Worm (Caenorhabditis elegans): Measurements from ENCODE around the gene R10E4.9.

R10E4.9 gene

ce11 chrIII:4332543-4333042, 30.4 kb upstream of the R10E4.9 start, which contains the start of gene cdk-12:
TSS of gene cdk-12 (plus strand) at chrIII:4332992.
- TF ChIP-seq lsy-2 (tag; optimal IDR thresholded peaks at IDR 0.05) (peak; percentile 13), mep-1 (tag; optimal IDR thresholded peaks at IDR 0.05) (peak; percentile 76), ces-1 (GFP tag; optimal IDR thresholded peaks at IDR 0.05) (peak; percentile 40), sptf-1 (tag; optimal IDR thresholded peaks at IDR 0.05) (peak; percentile 46), hlh-1 (tag; optimal IDR thresholded peaks at IDR 0.05) (no peak), blmp-1 (tag; optimal IDR thresholded peaks at IDR 0.05) (no peak)

DNA sequence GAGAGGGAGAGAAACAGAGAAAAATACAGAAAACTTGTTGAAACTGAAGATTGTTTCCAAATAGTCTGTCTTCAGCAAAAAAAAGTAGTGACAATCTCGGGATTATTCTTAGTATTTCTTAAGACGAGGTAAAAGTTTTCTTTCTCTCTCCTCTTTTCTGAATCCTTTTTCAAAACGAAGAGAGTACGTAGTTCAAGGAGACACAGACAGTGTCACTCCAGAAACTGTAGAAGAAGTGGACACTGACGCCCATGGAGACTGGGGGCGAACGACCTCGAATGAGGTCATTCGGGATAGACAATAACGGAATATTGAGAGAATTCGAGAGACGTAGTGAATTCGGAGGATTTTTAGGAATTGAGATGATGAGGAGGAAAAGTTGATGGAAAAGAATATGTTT, 28.8 kb upstream of the R10E4.9 start, which contains the start of gene gly-6:
gly-6 (minus strand) TSS at position 245 of the 400 bp plus-strand sequence.
- TF ChIP-seq ceh-39 (tag; optimal IDR thresholded peaks at IDR 0.05) (no peak), unc-62 (GFP tag; optimal IDR thresholded peaks at IDR 0.05) (no peak), unc-39 (tag; optimal IDR thresholded peaks at IDR 0.05) (no peak), sem-2 (GFP tag; optimal IDR thresholded peaks at IDR 0.05) (no peak), nhr-28 (tag; optimal IDR thresholded peaks at IDR 0.05) (no peak), ces-1 (GFP tag; optimal IDR thresholded peaks at IDR 0.05) (no peak), lin-13 (tag; optimal IDR thresholded peaks at IDR 0.05) (no peak), elt-1 (tag; optimal IDR thresholded peaks at IDR 0.05; ENCODE audit: borderline replicate concordance, insufficient read depth) (no peak), drap-1 (GFP tag; optimal IDR thresholded peaks at IDR 0.05) (no peak)

- TF ChIP-seq elt-3 (tag; optimal IDR thresholded peaks at IDR 0.05) = peak; percentile 19
- no peak for TF ChIP-seq mab-5 (tag; optimal IDR thresholded peaks at IDR 0.05)
- TF ChIP-seq nhr-237 (tag; optimal IDR thresholded peaks at IDR 0.05) = no peak
- no peak for TF ChIP-seq pha-4 (tag; optimal IDR thresholded peaks at IDR 0.05)
- TF ChIP-seq sptf-1 (tag; optimal IDR thresholded peaks at IDR 0.05) = no peak
- no peak for TF ChIP-seq unc-120 (tag; optimal IDR thresholded peaks at IDR 0.05; ENCODE audit: poor library complexity, severe bottlenecking)
- TF ChIP-seq nhr-76 (tag; optimal IDR thresholded peaks at IDR 0.05) = no peak
- TF ChIP-seq cnd-1 (tag; optimal IDR thresholded peaks at IDR 0.05) = no peak
Measured at ce11 chrIII:4328208-4328987, 26.2 kb upstream of the R10E4.9 start.

DNA sequence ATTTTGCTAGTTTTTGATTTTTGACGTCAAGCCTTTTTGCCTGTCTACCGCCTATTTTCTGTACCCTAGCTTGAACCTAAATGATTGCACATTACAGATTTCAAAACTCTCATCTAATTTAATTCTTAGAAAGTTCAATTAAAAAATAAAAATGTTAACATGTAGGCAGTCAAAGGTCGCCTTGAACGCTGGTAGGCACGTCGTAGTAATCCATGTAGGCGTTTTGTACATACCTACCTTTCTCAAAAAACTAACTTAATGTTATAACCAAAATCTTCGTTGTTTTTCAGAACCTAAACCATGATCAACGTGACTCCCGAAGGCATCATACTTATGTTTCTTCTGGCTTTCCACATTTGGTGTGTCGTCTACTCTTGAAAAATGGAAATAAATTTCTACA, 21.7 kb upstream of the R10E4.9 start, which contains the start of gene H38K22.9:
H38K22.9 (plus strand) TSS at position 301 of the 400 bp plus-strand sequence.
- no peak for TF ChIP-seq nhr-76 (tag; optimal IDR thresholded peaks at IDR 0.05)
- TF ChIP-seq tbx-8 (GFP tag; optimal IDR thresholded peaks at IDR 0.05) = no peak
- TF ChIP-seq ham-2 (GFP tag; optimal IDR thresholded peaks at IDR 0.05) = no peak
- no peak for TF ChIP-seq drap-1 (GFP tag; optimal IDR thresholded peaks at IDR 0.05)
- TF ChIP-seq nhr-237 (tag; optimal IDR thresholded peaks at IDR 0.05) = no peak
- no peak for TF ChIP-seq ceh-43 (GFP tag; optimal IDR thresholded peaks at IDR 0.05)
- TF ChIP-seq sem-2 (GFP tag; optimal IDR thresholded peaks at IDR 0.05) = no peak
- no peak for TF ChIP-seq blmp-1 (tag; optimal IDR thresholded peaks at IDR 0.05)
- TF ChIP-seq flh-1 (GFP tag; optimal IDR thresholded peaks at IDR 0.05) = no peak
- no peak for TF ChIP-seq lin-13 (tag; optimal IDR thresholded peaks at IDR 0.05)
- no peak for TF ChIP-seq mab-5 (tag; optimal IDR thresholded peaks at IDR 0.05)
- TF ChIP-seq hlh-1 (tag; optimal IDR thresholded peaks at IDR 0.05) = no peak
- TF ChIP-seq lsy-2 (tag; optimal IDR thresholded peaks at IDR 0.05) = no peak
- no peak for TF ChIP-seq ztf-11 (tag; optimal IDR thresholded peaks at IDR 0.05)

DNA sequence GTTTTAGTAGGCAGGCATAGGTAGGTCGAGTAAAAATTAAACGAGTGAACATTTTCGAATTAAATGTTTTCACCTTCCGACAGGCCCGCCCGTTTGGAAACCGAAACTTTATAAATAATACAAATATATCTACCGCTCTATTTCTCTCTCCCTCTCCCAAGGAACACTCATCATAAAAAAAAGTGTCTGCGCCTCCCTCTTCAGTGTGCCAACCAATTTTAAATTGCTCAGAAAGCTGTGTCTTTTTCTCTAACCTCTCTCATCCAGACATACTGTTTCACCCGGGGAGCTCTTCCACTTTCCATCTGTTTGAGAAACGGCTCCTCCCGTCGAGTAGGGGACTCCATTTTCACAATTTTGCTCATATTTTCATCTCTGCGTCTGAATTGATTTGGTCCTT, 20.9 kb upstream of the R10E4.9 start:
- TF ChIP-seq snpc-4 (tag; optimal IDR thresholded peaks at IDR 0.05) (no peak), blmp-1 (tag; optimal IDR thresholded peaks at IDR 0.05) (no peak), elt-1 (tag; optimal IDR thresholded peaks at IDR 0.05; ENCODE audit: borderline replicate concordance, insufficient read depth) (no peak), ces-1 (GFP tag; optimal IDR thresholded peaks at IDR 0.05) (peak; percentile 73), nhr-237 (tag; optimal IDR thresholded peaks at IDR 0.05) (peak; percentile 30), unc-39 (tag; optimal IDR thresholded peaks at IDR 0.05) (no peak), unc-120 (tag; optimal IDR thresholded peaks at IDR 0.05; ENCODE audit: poor library complexity, severe bottlenecking) (peak; percentile 55)

- no peak for TF ChIP-seq blmp-1 (tag; optimal IDR thresholded peaks at IDR 0.05)
- TF ChIP-seq nhr-28 (tag; optimal IDR thresholded peaks at IDR 0.05) = no peak
- no peak for TF ChIP-seq lin-13 (tag; optimal IDR thresholded peaks at IDR 0.05)
- no peak for TF ChIP-seq unc-120 (tag; optimal IDR thresholded peaks at IDR 0.05; ENCODE audit: poor library complexity, severe bottlenecking)
- no peak for TF ChIP-seq nhr-2 (tag; optimal IDR thresholded peaks at IDR 0.05)
- TF ChIP-seq ceh-43 (GFP tag; optimal IDR thresholded peaks at IDR 0.05) = no peak
- no peak for TF ChIP-seq sptf-1 (tag; optimal IDR thresholded peaks at IDR 0.05)
- TF ChIP-seq ham-2 (GFP tag; optimal IDR thresholded peaks at IDR 0.05) = no peak
- TF ChIP-seq tbx-8 (GFP tag; optimal IDR thresholded peaks at IDR 0.05) = no peak
- TF ChIP-seq M03D4.4 (tag; optimal IDR thresholded peaks at IDR 0.05) = no peak
- TF ChIP-seq snpc-4 (tag; optimal IDR thresholded peaks at IDR 0.05) = no peak
- no peak for TF ChIP-seq cnd-1 (tag; optimal IDR thresholded peaks at IDR 0.05)
Measured at ce11 chrIII:4321399-4321798, 19.2 kb upstream of the R10E4.9 start, which contains the start of gene H38K22.7. TSS of gene H38K22.7 (plus strand) at chrIII:4321699.

Measured in whole organism, mixed stage, embryonic.